Worm (Caenorhabditis elegans) whole organism, L2 larva: ENCODE data around the gene cka-2.
A peak's percentile ranks its signal among the peaks of the same experiment; 100 is the strongest.

Source experiments
- C34F6.9 ChIP-seq: fragments of 150-350 bp; optimal IDR thresholded peaks from 2 replicates; lab custom pipeline; 2014; ENCODE audit warnings: missing biosample characterization, missing genetic modification characterization
- F13H6.1 ChIP-seq: sonication (generic microtip); optimal IDR thresholded peaks from 2 replicates; lab custom pipeline; 2016; ENCODE audit warnings: missing genetic modification characterization, missing compliant biosample characterization
- R02D3.7 ChIP-seq: fragments of 150-350 bp; optimal IDR thresholded peaks from 2 replicates; lab custom pipeline; 2014; ENCODE audit warnings: missing biosample characterization, missing genetic modification characterization
- Y55F3AM.14 ChIP-seq: fragments of 200-800 bp; sonication (Bioruptor generic); optimal IDR thresholded peaks from 2 replicates; lab custom pipeline; 2018; ENCODE audit warnings: mild to moderate bottlenecking, missing genetic modification characterization, missing compliant biosample characterization
- alr-1 ChIP-seq: fragments of 150-350 bp; optimal IDR thresholded peaks from 2 replicates; lab custom pipeline; 2014; ENCODE audit warnings: missing biosample characterization, missing genetic modification characterization
- aly-2 ChIP-seq: fragments of 150-350 bp; optimal IDR thresholded peaks from 2 replicates; lab custom pipeline; 2014; ENCODE audit warnings: missing biosample characterization, missing genetic modification characterization
- ama-1 ChIP-seq: fragments of 150-350 bp; optimal IDR thresholded peaks from 2 replicates; lab custom pipeline; 2018; ENCODE audit warnings: inconsistent platforms
- blmp-1 ChIP-seq: sonication (generic microtip); optimal IDR thresholded peaks from 2 replicates; lab custom pipeline; 2017; ENCODE audit warnings: missing genetic modification characterization, mild to moderate bottlenecking, missing compliant biosample characterization, antibody characterized with exemption, moderate library complexity; ENCODE audit not compliant: insufficient read depth
- crh-2 ChIP-seq: sonication (generic microtip); optimal IDR thresholded peaks from 2 replicates; lab custom pipeline; 2017; ENCODE audit warnings: missing biosample characterization, missing genetic modification characterization
- egl-27 ChIP-seq: sonication (generic microtip); optimal IDR thresholded peaks from 3 replicates; lab custom pipeline; 2017; ENCODE audit warnings: missing biosample characterization, missing genetic modification reagents, missing genetic modification characterization
- elt-1 ChIP-seq: fragments of 150-350 bp; optimal IDR thresholded peaks from 2 replicates; lab custom pipeline; 2014; ENCODE audit warnings: missing biosample characterization, missing genetic modification characterization
- elt-3 ChIP-seq: sonication (generic microtip); optimal IDR thresholded peaks from 2 replicates; lab custom pipeline; 2017; ENCODE audit warnings: missing biosample characterization, missing genetic modification characterization
- fos-1 ChIP-seq: fragments of 150-350 bp; optimal IDR thresholded peaks from 2 replicates; lab custom pipeline; 2014; ENCODE audit warnings: missing biosample characterization, missing genetic modification characterization
- gmeb-1 ChIP-seq: fragments of 150-350 bp; optimal IDR thresholded peaks from 2 replicates; lab custom pipeline; 2014; ENCODE audit warnings: missing biosample characterization, missing genetic modification characterization
- lin-11 ChIP-seq: fragments of 150-350 bp; sonication (generic microtip); optimal IDR thresholded peaks from 2 replicates; lab custom pipeline; 2014; ENCODE audit warnings: missing biosample characterization, missing genetic modification characterization, inconsistent platforms, mixed read lengths
- lin-13 ChIP-seq: fragments of 150-350 bp; optimal IDR thresholded peaks from 2 replicates; lab custom pipeline; 2014; ENCODE audit warnings: missing biosample characterization, missing genetic modification reagents, missing genetic modification characterization
- lin-39 ChIP-seq: fragments of 150-350 bp; optimal IDR thresholded peaks from 2 replicates; lab custom pipeline; 2014; ENCODE audit warnings: missing biosample characterization, missing genetic modification reagents, missing genetic modification characterization
- mbf-1 ChIP-seq: sonication (generic microtip); optimal IDR thresholded peaks from 2 replicates; lab custom pipeline; 2017; ENCODE audit warnings: missing biosample characterization, missing genetic modification characterization
- mdl-1 ChIP-seq, 2 experiments: fragments of 150-350 bp in 1 of 2; sonication (generic microtip) in 1 of 2; optimal IDR thresholded peaks; 2 replicates each; lab custom pipeline; 2017; ENCODE audit warnings: missing biosample characterization in 2 of 2, missing genetic modification characterization in 2 of 2
- nhr-12 ChIP-seq: fragments of 150-350 bp; optimal IDR thresholded peaks from 2 replicates; lab custom pipeline; 2014; ENCODE audit warnings: missing biosample characterization, missing genetic modification characterization
- nhr-129 ChIP-seq: fragments of 150-350 bp; optimal IDR thresholded peaks from 2 replicates; lab custom pipeline; 2014; ENCODE audit warnings: missing biosample characterization, missing genetic modification characterization
- nhr-21 ChIP-seq: fragments of 150-350 bp; optimal IDR thresholded peaks from 2 replicates; lab custom pipeline; 2014; ENCODE audit warnings: missing biosample characterization, missing genetic modification characterization
- nhr-237 ChIP-seq: fragments of 150-350 bp; optimal IDR thresholded peaks from 2 replicates; lab custom pipeline; 2014; ENCODE audit warnings: missing biosample characterization, missing genetic modification characterization
- nhr-25 ChIP-seq: fragments of 150-350 bp; sonication (generic microtip); optimal IDR thresholded peaks from 3 replicates; lab custom pipeline; 2014; ENCODE audit warnings: missing biosample characterization, missing genetic modification characterization
- nhr-6 ChIP-seq: fragments of 150-350 bp; optimal IDR thresholded peaks from 2 replicates; lab custom pipeline; 2014; ENCODE audit warnings: missing biosample characterization, missing genetic modification characterization
- nhr-77 ChIP-seq: fragments of 150-350 bp; optimal IDR thresholded peaks from 2 replicates; lab custom pipeline; 2014; ENCODE audit warnings: missing biosample characterization, missing genetic modification characterization
- peb-1 ChIP-seq: fragments of 150-350 bp; optimal IDR thresholded peaks from 2 replicates; lab custom pipeline; 2014; ENCODE audit warnings: missing biosample characterization, missing genetic modification characterization
- sem-4 ChIP-seq: fragments of 150-350 bp; optimal IDR thresholded peaks from 2 replicates; lab custom pipeline; 2014; ENCODE audit warnings: missing biosample characterization, missing genetic modification reagents, missing genetic modification characterization
- skn-1 ChIP-seq: sonication (generic microtip); optimal IDR thresholded peaks from 2 replicates; lab custom pipeline; 2017; ENCODE audit warnings: missing biosample characterization, missing genetic modification characterization
- sma-3 ChIP-seq: sonication (generic microtip); optimal IDR thresholded peaks from 2 replicates; lab custom pipeline; 2016; ENCODE audit warnings: missing genetic modification reagents, missing genetic modification characterization, missing compliant biosample characterization
- sma-9 ChIP-seq, 2 experiments: fragments of 150-350 bp in 1 of 2; sonication (generic microtip) in 1 of 2; optimal IDR thresholded peaks; 2 replicates each; lab custom pipeline; 2014 to 2016; ENCODE audit warnings: missing genetic modification characterization in 2 of 2, mild to moderate bottlenecking in 1 of 2, missing biosample characterization in 1 of 2, missing compliant biosample characterization in 1 of 2, missing genetic modification reagents in 1 of 2, moderate library complexity in 1 of 2
- unc-55 ChIP-seq: fragments of 150-350 bp; sonication (generic microtip); optimal IDR thresholded peaks from 3 replicates; lab custom pipeline; 2014; ENCODE audit warnings: missing biosample characterization, missing genetic modification reagents, missing genetic modification characterization
- zag-1 ChIP-seq: fragments of 150-350 bp; optimal IDR thresholded peaks from 2 replicates; lab custom pipeline; 2014; ENCODE audit warnings: missing biosample characterization, missing genetic modification characterization
- ztf-1 ChIP-seq: fragments of 200-800 bp; sonication (Bioruptor generic); conservative IDR thresholded peaks from 2 replicates; pipeline ENCODE4 v1.3.6; 2022; ENCODE audit warnings: missing genetic modification characterization, missing compliant biosample characterization
- ztf-11 ChIP-seq: sonication (generic microtip); optimal IDR thresholded peaks from 2 replicates; lab custom pipeline; 2017; ENCODE audit warnings: missing biosample characterization, missing genetic modification characterization

Gene cka-2

DNA sequence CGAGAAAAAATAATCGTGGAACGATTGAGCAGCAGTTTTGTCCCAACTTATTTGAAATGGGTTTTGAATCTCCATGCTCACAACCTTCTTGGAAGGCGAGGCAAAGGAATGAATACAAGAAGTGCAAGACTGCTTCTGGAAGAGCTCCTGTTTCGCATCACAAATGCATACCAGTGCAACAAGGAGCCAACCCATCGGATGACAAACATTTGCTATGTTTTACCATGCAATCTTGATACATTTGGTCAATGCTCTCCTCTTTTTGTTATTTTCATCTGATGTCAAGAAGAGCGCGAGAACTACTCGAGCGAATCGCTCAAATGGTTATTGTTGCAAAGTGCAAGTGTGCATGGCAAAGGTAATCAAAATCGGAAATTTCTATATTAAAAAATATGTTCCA lies 11.8 kb upstream of the cka-2 start, which contains the start of gene mec-18:
Gene mec-18, minus strand, starts transcription at position 101 of the 400 bp plus-strand sequence.
- TF ChIP-seq sem-4 (tag; lab: Kevin White, UChicago) (no peak), elt-3 (tag; lab: Kevin White, UChicago) (no peak), lin-39 (tag; lab: Kevin White, UChicago) (no peak), unc-55 (GFP tag; lab: Kevin White, UChicago) (peak; percentile 9), gmeb-1 (tag; lab: Kevin White, UChicago) (no peak), nhr-77 (tag; lab: Kevin White, UChicago) (no peak)
- TF ChIP-seq, all 48 proteins: peak for 1

DNA sequence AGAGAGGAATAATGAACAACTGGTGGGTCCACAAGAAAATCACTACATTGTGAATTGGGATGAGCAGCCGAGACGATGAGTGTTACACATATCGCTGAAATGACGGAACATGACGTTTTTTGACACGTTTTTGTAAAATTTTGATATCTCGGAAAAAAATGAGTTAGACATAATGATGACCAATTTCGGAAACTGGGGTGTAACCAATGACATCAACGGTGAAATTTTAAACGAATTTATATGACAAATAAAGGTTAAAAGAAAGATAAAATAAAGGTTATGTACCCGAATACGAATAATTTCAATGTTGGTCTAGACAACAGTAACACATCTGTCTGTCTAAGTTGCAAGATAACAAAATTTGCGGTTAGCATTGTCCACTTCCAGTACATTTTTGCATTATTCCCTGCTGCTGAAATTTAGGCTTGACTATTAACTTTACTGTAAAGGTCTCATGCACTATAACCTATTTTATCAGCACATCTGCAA lies 6.6 kb upstream of the cka-2 start, which contains the start of the genes twk-28 and ets-9:
Gene twk-28, minus strand, starts transcription at position 51 of the 489 bp plus-strand sequence.
Gene ets-9, plus strand, starts transcription at position 410 of the 489 bp plus-strand sequence.
- TF ChIP-seq lin-39 (tag; lab: Kevin White, UChicago) (no peak), sem-4 (tag; lab: Kevin White, UChicago) (no peak), mdl-1 (tag; optimal IDR thresholded peaks at IDR 0.05; lab: Kevin White, UChicago) (no peak), gmeb-1 (tag; lab: Kevin White, UChicago) (no peak), sma-9 (GFP tag; optimal IDR thresholded peaks at IDR 0.05; lab: Kevin White, UChicago) (no peak), sma-9 (tag; optimal IDR thresholded peaks at IDR 0.05; lab: Kevin White, UChicago) (no peak), ama-1 (lab: Kevin White, UChicago) (no peak), nhr-21 (tag; lab: Kevin White, UChicago) (no peak), sma-3 (no peak), nhr-6 (tag; lab: Kevin White, UChicago) (no peak), lin-13 (GFP tag; lab: Kevin White, UChicago) (no peak), nhr-12 (tag; lab: Kevin White, UChicago) (no peak), nhr-237 (tag; lab: Kevin White, UChicago) (no peak), nhr-77 (tag; lab: Kevin White, UChicago) (no peak), nhr-129 (tag; lab: Kevin White, UChicago) (no peak), aly-2 (tag; lab: Kevin White, UChicago) (no peak), egl-27 (tag; lab: Kevin White, UChicago) (no peak), blmp-1 (tag; lab: Kevin White, UChicago) (no peak), zag-1 (no peak)
- TF ChIP-seq, all 48 proteins: peak for 0

DNA sequence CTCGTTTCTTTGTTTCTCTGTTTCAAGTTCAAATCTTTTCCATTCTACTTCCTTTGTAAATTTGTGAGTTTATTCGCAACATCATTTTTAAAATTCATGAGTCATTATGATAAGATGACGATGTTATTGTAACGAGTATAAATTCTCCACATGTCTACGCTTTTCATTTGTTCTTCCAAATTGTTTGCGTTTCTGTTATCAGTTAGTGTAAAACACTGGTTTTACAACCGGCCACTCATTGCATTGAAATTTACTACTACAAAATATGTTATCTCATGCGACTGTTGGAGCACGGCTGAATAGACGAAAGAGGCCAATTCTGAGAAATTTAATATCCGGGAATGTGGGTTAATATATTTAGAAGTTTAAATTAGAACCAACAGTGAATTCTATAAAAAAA lies 3.5 kb upstream of the cka-2 start, which contains the start of gene C52B9.19:
Gene C52B9.19, plus strand, starts transcription at position 176 of the 400 bp plus-strand sequence.
- TF ChIP-seq mdl-1 (tag; optimal IDR thresholded peaks at IDR 0.05; lab: Kevin White, UChicago): no peak
- no peak for TF ChIP-seq skn-1
- TF ChIP-seq nhr-21 (tag; lab: Kevin White, UChicago): no peak
- TF ChIP-seq lin-11 (tag; lab: Kevin White, UChicago): no peak
- peak; percentile 53 for TF ChIP-seq fos-1 (tag; lab: Kevin White, UChicago)
- TF ChIP-seq alr-1 (tag; lab: Kevin White, UChicago): no peak
- peak; percentile 12 for TF ChIP-seq crh-2 (tag; lab: Kevin White, UChicago)

DNA sequence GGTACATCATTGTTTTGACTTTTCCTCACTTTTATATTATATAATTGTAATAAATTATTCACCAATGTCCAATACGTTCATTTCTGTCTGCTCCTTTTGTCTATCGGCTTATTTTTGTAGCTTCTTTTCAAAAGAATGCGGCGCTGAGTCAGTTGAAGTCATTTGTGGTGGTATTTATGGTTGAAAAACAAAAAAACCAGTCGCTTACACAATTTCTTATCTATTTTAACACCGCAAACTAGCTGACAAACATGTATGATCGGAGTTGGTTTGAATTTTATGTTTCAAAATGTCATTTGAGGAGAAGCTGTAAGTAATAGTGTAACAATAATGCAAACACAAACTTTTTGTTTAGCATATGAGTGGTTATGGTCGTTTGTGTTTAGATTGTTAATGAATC lies 1.9 kb upstream of the cka-2 start, which contains the start of gene ets-10:
Gene ets-10, plus strand, starts transcription at position 201 of the 400 bp plus-strand sequence.
- TF ChIP-seq aly-2 (tag; lab: Kevin White, UChicago): no peak
- TF ChIP-seq, all 48 proteins: peak for 0

DNA sequence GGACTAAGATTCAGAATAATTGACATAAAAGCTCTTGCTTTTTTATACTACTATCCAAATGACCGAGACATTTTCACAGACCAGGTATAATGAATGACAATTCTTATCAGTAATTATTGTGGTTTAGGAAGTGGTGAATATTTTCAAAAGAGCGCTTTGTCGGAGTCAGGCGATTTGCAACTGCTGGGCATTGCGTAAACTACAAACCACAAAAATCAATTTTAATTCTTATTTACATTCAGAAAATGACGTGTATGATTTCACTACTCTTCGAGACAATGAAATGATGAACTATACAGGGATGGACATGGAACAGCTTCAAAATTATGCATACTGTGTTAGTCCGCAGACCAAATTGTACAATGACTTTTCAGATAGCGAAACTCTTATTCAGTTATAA lies 1.5 kb upstream of the cka-2 start:
- TF ChIP-seq aly-2 (tag; lab: Kevin White, UChicago): no peak
- TF ChIP-seq sma-9 (GFP tag; optimal IDR thresholded peaks at IDR 0.05; lab: Kevin White, UChicago): peak; percentile 32
- no peak for TF ChIP-seq sma-9 (tag; optimal IDR thresholded peaks at IDR 0.05; lab: Kevin White, UChicago)
- TF ChIP-seq F13H6.1 (tag; lab: Kevin White, UChicago): no peak
- TF ChIP-seq crh-2 (tag; lab: Kevin White, UChicago): peak; percentile 9
- TF ChIP-seq fos-1 (tag; lab: Kevin White, UChicago): peak; percentile 68
- TF ChIP-seq lin-13 (GFP tag; lab: Kevin White, UChicago): no peak
- TF ChIP-seq sma-3: no peak
- no peak for TF ChIP-seq elt-1 (tag; lab: Kevin White, UChicago)
- no peak for TF ChIP-seq C34F6.9 (tag; lab: Kevin White, UChicago)
- no peak for TF ChIP-seq nhr-25

DNA sequence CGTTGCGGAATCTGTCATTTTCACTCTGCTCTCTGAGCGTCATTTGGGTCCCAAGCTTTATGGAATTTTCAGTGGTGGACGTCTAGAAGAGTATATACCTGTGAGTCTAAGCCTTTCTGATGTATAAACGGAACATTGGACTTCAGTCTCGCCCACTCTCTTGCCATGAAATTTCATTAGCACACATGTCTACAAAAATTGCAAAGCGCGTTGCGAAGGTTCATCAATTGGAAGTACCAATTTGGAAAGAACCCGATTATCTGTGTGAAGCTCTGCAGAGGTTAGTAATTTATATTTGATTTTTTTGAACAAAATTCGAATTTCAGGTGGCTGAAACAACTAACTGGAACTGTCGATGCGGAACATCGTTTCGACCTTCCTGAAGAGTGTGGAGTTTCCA lies 3.9 kb downstream of the cka-2 start:
- TF ChIP-seq nhr-12 (tag; lab: Kevin White, UChicago) (no peak), Y55F3AM.14 (no peak), lin-39 (tag; lab: Kevin White, UChicago) (no peak), ztf-11 (tag; lab: Kevin White, UChicago) (no peak), peb-1 (tag; lab: Kevin White, UChicago) (no peak), zag-1 (no peak), mbf-1 (tag; lab: Kevin White, UChicago) (no peak), lin-11 (tag; lab: Kevin White, UChicago) (no peak), nhr-237 (tag; lab: Kevin White, UChicago) (no peak), ztf-1 (GFP tag; lab: Robert Waterston, UW) (no peak), nhr-77 (tag; lab: Kevin White, UChicago) (no peak), R02D3.7 (tag; lab: Kevin White, UChicago) (no peak)
- TF ChIP-seq, all 48 proteins: peak for 0
